Worm (Caenorhabditis elegans) whole organism, L4/young adult: ENCODE measurements around the gene skr-5.

ENCODE experiments used
- W03F9.2 ChIP-seq: fragments of 150-350 bp; optimal IDR thresholded peaks from 2 replicates; lab custom pipeline; 2014; ENCODE audit warnings: missing biosample characterization, missing genetic modification characterization
- dao-5 ChIP-seq: sonication (generic microtip); optimal IDR thresholded peaks from 2 replicates; lab custom pipeline; 2016; ENCODE audit warnings: missing genotype, missing genetic modification characterization, moderate library complexity, missing compliant biosample characterization
- him-1 ChIP-seq: sonication (generic microtip); optimal IDR thresholded peaks from 2 replicates; lab custom pipeline; 2016; ENCODE audit warnings: missing genotype, missing genetic modification reagents, missing genetic modification characterization, missing compliant biosample characterization

DNA sequence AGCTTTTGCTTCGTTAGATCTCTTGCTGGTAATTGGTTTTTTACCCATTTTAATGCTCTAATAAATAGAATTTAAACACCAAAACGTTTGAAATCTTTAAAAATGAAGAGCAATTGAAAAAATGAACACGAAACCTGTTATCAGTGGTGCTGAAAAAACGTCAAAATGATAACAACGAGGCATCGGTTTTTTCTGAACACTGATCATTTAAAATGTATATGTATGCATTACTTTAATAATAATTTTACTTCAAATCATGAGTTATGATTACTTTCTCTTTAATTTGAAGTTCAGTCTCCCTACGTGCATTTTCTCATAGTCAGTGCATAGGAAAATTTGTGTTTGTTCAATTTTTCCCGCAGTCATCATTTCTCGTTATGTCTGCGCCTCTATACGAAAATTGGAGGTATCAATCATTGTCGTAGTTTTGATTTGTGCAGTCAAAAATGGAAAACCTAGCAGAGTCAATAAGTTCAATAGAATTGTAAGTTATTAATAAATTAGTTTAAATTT lies 25.2 kb upstream of the skr-5 start, which contains the start of gene F31E9.3:
- no peak for TF ChIP-seq W03F9.2 (tag; lab: Kevin White, UChicago)
- TF ChIP-seq dao-5 (tag; lab: Kevin White, UChicago), result no peak
- TF ChIP-seq him-1, result no peak
